Fruit fly (Drosophila melanogaster) whole organism, adult: ENCODE results near the gene CG33307.

ENCODE experiments used
- CG11617 ChIP-seq: fragments of 200-800 bp; sonication (Bioruptor generic); optimal IDR thresholded peaks from 2 replicates; lab custom pipeline; 2017; ENCODE audit warnings: mild to moderate bottlenecking, missing biosample characterization, missing genetic modification reagents, missing genetic modification characterization
- CG12768 ChIP-seq: fragments of 200-800 bp; sonication (Bioruptor generic); optimal IDR thresholded peaks from 2 replicates; lab custom pipeline; 2017; ENCODE audit warnings: missing biosample characterization, missing genetic modification characterization, mild to moderate bottlenecking, moderate library complexity, missing genetic modification reagents
- CG14711 ChIP-seq: fragments of 200-800 bp; sonication (Bioruptor generic); optimal IDR thresholded peaks from 2 replicates; lab custom pipeline; 2018; ENCODE audit warnings: missing biosample characterization, mild to moderate bottlenecking, missing genetic modification characterization, moderate library complexity
- CG1620 ChIP-seq: fragments of 200-800 bp; sonication (Bioruptor generic); optimal IDR thresholded peaks from 2 replicates; lab custom pipeline; 2016; ENCODE audit warnings: missing biosample characterization, missing genetic modification characterization
- CG33017 ChIP-seq: fragments of 200-800 bp; sonication (Bioruptor generic); optimal IDR thresholded peaks from 2 replicates; lab custom pipeline; 2018; ENCODE audit warnings: missing biosample characterization, mild to moderate bottlenecking, missing genetic modification characterization, moderate library complexity
- CG5204 ChIP-seq: fragments of 200-800 bp; sonication (Bioruptor generic); optimal IDR thresholded peaks from 2 replicates; lab custom pipeline; 2016; ENCODE audit warnings: missing biosample characterization, missing genetic modification characterization
- CG7045 ChIP-seq: fragments of 200-800 bp; sonication (Bioruptor generic); optimal IDR thresholded peaks from 2 replicates; lab custom pipeline; 2017; ENCODE audit warnings: missing biosample characterization, mild to moderate bottlenecking, missing genetic modification characterization
- CG7101 ChIP-seq: fragments of 200-800 bp; sonication (Bioruptor generic); optimal IDR thresholded peaks from 2 replicates; lab custom pipeline; 2018; ENCODE audit warnings: missing biosample characterization, mild to moderate bottlenecking, missing genetic modification characterization, moderate library complexity
- Clk ChIP-seq: fragments of 200-800 bp; sonication (Bioruptor generic); optimal IDR thresholded peaks from 2 replicates; lab custom pipeline; 2017; ENCODE audit warnings: missing biosample characterization, missing genetic modification characterization
- Crg-1 ChIP-seq: fragments of 200-800 bp; sonication (Bioruptor generic); optimal IDR thresholded peaks from 2 replicates; lab custom pipeline; 2016; ENCODE audit warnings: missing biosample characterization, missing genetic modification characterization
- Hr96 ChIP-seq: fragments of 200-800 bp; sonication (Bioruptor generic); optimal IDR thresholded peaks from 2 replicates; lab custom pipeline; 2016; ENCODE audit warnings: missing biosample characterization, missing genetic modification characterization
- Mnt ChIP-seq: fragments of 200-800 bp; sonication (Bioruptor generic); optimal IDR thresholded peaks from 2 replicates; lab custom pipeline; 2016; ENCODE audit warnings: missing biosample characterization, mild to moderate bottlenecking, missing genetic modification characterization
- bab1 ChIP-seq: fragments of 200-800 bp; sonication (Bioruptor generic); optimal IDR thresholded peaks from 3 replicates; lab custom pipeline; 2019; ENCODE audit warnings: missing biosample characterization, mild to moderate bottlenecking, missing genetic modification characterization, moderate library complexity
- cic ChIP-seq: fragments of 200-800 bp; sonication (Bioruptor generic); optimal IDR thresholded peaks from 2 replicates; lab custom pipeline; 2017; ENCODE audit warnings: missing biosample characterization, mild to moderate bottlenecking, missing genetic modification characterization, moderate library complexity
- cnc ChIP-seq, 2 experiments: fragments of >200 bp; optimal IDR thresholded peaks; 2 replicates each; lab custom pipeline; 2017
- kay ChIP-seq: fragments of 200-800 bp; sonication (Bioruptor generic); peaks from one replicate; lab custom pipeline; 2016; ENCODE audit warnings: missing biosample characterization, missing genetic modification characterization, borderline replicate concordance
- ovo ChIP-seq: fragments of 200-800 bp; sonication (Bioruptor generic); optimal IDR thresholded peaks from 2 replicates; lab custom pipeline; 2016; ENCODE audit warnings: missing biosample characterization, missing genetic modification characterization
- pad ChIP-seq: fragments of 200-800 bp; sonication (Bioruptor generic); optimal IDR thresholded peaks from 3 replicates; lab custom pipeline; 2017; ENCODE audit warnings: missing biosample characterization, missing genetic modification characterization, mild to moderate bottlenecking, moderate library complexity, missing genetic modification reagents
- tj ChIP-seq: fragments of 200-800 bp; sonication (Bioruptor generic); optimal IDR thresholded peaks from 3 replicates; lab custom pipeline; 2017; ENCODE audit warnings: missing biosample characterization, mild to moderate bottlenecking, missing genetic modification characterization, moderate library complexity
- toe ChIP-seq: fragments of 200-800 bp; sonication (Bioruptor generic); optimal IDR thresholded peaks from 2 replicates; lab custom pipeline; 2016; ENCODE audit warnings: missing biosample characterization, missing genetic modification characterization

The CG33307 gene

DNA sequence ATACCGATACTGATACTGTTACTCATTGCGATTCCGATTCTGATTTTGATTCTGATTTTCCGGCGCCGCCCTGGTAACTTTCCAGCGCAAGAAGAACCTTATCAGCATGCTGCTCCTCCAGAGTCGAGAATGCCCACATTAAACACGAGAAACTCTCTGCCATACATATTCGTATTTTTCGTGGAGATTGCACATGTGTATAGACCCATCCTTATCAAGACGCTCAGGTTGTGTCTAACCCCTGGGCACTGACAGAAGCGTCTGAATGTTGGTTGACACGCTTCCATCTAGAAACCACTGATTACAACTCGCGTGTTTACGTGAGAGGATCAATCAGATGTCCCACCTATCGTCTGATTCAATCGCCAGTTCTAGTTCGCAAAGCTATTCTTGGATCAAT is 36.1 kb downstream of the CG33307 start:
- no peak for TF ChIP-seq CG5204 (GFP tag; lab: Kevin White, UChicago)
- TF ChIP-seq cnc (optimal IDR thresholded peaks at IDR 0.05; lab: Kevin White, UChicago) = no peak
- TF ChIP-seq kay (GFP tag; lab: Kevin White, UChicago) = no peak
- TF ChIP-seq toe (GFP tag; lab: Kevin White, UChicago) = no peak
- TF ChIP-seq Hr96 = no peak
- peak; percentile 52 for TF ChIP-seq Mnt (GFP tag; lab: Kevin White, UChicago)
- TF ChIP-seq CG11617 (GFP tag; lab: Kevin White, UChicago) = no peak
- TF ChIP-seq CG12768 (GFP tag; lab: Kevin White, UChicago) = no peak
- TF ChIP-seq Clk (GFP tag; lab: Kevin White, UChicago) = no peak
- TF ChIP-seq cic = peak; percentile 13
- TF ChIP-seq bab1 = no peak
- no peak for TF ChIP-seq CG7101 (tag; lab: Kevin White, UChicago)

dm6 chr2L:13804561-13805067 is 36.7 kb downstream of the CG33307 start:
- TF ChIP-seq CG33017 = no peak
- no peak for TF ChIP-seq cnc (optimal IDR thresholded peaks at IDR 0.05; lab: Kevin White, UChicago)
- TF ChIP-seq CG7101 (tag; lab: Kevin White, UChicago) = no peak
- peak; percentile 3 for TF ChIP-seq cic

DNA sequence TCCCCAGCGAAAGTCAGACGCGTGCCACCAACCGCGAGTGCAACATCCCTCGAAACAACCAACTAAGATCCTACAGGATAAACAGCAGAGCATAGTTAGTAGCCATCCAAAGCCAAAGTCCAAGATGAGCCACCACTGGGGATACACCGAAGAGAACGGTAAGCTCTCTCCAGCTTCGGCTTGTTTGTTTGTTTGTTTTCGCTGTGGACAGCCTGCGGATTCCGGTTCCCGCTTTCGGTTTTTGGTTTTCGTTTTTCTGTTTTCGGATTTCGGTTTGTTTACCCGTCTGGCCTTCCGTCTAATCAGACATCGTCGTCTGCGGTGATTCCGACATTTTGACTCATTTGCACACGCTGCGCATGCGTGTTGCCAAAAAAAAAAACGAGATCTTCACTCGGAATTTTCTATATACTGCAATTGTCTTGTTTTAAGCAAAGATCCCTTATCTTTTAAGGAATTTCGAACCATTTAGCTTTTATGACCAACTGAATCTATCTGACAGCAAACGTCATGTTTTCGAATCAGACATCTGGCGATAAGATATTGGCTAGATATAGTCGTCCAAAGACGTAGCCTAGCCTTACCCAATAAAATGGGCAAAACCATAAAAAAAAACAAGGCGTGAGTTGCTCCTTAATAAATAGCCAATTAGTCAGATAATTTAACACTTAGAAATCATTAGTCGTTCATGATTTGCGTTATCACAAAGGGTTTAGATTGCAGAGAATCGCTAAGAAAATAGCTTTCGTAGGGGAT is 37.3 kb downstream of the CG33307 start:
- TF ChIP-seq kay (GFP tag; lab: Kevin White, UChicago) = peak; percentile 90
- TF ChIP-seq bab1 = no peak
- no peak for TF ChIP-seq Hr96
- TF ChIP-seq ovo (GFP tag; lab: Kevin White, UChicago) = no peak
- TF ChIP-seq toe (GFP tag; lab: Kevin White, UChicago) = no peak
- no peak for TF ChIP-seq Mnt (GFP tag; lab: Kevin White, UChicago)
- no peak for TF ChIP-seq CG7045
- TF ChIP-seq CG12768 (GFP tag; lab: Kevin White, UChicago) = no peak

DNA sequence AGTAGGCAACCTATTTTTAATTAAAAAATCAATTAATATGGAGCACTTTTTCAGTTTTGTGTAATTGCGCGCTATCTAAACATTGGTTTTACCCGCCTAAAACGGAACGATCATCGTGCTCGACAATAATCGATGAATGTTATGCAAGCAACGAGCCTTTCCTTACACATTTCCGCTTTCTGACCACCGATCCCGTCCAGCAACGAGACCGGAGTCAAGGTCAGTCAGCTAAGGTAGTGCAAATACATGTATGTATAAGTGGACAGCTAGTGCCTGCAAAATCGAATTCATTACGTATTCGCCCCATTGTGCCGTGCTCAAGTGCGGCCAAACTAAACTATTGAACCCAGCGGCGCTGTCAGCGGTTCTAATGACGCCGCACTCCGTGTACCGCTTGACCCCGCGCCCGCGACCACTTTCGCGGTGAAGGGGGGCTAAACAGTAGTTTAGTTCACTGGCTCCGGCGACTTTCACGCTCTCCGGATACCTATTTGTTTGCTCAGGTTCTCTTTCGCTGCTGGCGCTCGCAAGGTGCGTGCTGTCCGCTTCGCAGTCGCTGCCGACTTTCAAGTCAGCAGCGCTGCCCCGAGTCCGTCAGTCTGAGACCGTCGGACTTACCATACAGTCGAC is 38.2 kb downstream of the CG33307 start, which contains the start of gene CAH1:
Gene CAH1 (plus strand): TSS at position 595 of the 630 bp plus-strand sequence.
- TF ChIP-seq CG11617 (GFP tag; lab: Kevin White, UChicago) (no peak), CG33017 (peak; percentile 1), tj (GFP tag; lab: Kevin White, UChicago) (peak; percentile 32), CG7101 (tag; lab: Kevin White, UChicago) (no peak), CG1620 (GFP tag; lab: Kevin White, UChicago) (no peak), cic (peak; percentile 52), ovo (GFP tag; lab: Kevin White, UChicago) (peak; percentile 23), CG14711 (no peak), cnc (optimal IDR thresholded peaks at IDR 0.05; lab: Kevin White, UChicago) (peak in 1 of 2 experiments; percentile 37), Mnt (GFP tag; lab: Kevin White, UChicago) (peak; percentile 11), CG12768 (GFP tag; lab: Kevin White, UChicago) (peak; percentile 70)

- TF ChIP-seq Mnt (GFP tag; lab: Kevin White, UChicago) = peak; percentile 35
- TF ChIP-seq CG11617 (GFP tag; lab: Kevin White, UChicago) = no peak
- TF ChIP-seq CG7045 = no peak
- TF ChIP-seq CG1620 (GFP tag; lab: Kevin White, UChicago) = no peak
- TF ChIP-seq pad (GFP tag; lab: Kevin White, UChicago) = no peak
- no peak for TF ChIP-seq tj (GFP tag; lab: Kevin White, UChicago)
- TF ChIP-seq toe (GFP tag; lab: Kevin White, UChicago) = no peak
- TF ChIP-seq kay (GFP tag; lab: Kevin White, UChicago) = no peak
- no peak for TF ChIP-seq CG7101 (tag; lab: Kevin White, UChicago)
- no peak for TF ChIP-seq Clk (GFP tag; lab: Kevin White, UChicago)
- TF ChIP-seq CG33017 = no peak
- peak; percentile 51 for TF ChIP-seq cic
- TF ChIP-seq CG5204 (GFP tag; lab: Kevin White, UChicago) = no peak
- no peak for TF ChIP-seq CG14711
- peak; percentile 58 for TF ChIP-seq CG12768 (GFP tag; lab: Kevin White, UChicago)
Observed at dm6 chr2L:13802075-13802639, 39.2 kb downstream of the CG33307 start.

dm6 chr2L:13801166-13801565 is 40.2 kb downstream of the CG33307 start:
- TF ChIP-seq kay (GFP tag; lab: Kevin White, UChicago) (no peak), ovo (GFP tag; lab: Kevin White, UChicago) (no peak), cnc (optimal IDR thresholded peaks at IDR 0.05; lab: Kevin White, UChicago) (no peak), CG7045 (peak; percentile 47), CG12768 (GFP tag; lab: Kevin White, UChicago) (peak; percentile 16), CG33017 (peak; percentile 40), CG7101 (tag; lab: Kevin White, UChicago) (peak; percentile 61), Hr96 (no peak), Clk (GFP tag; lab: Kevin White, UChicago) (no peak), CG5204 (GFP tag; lab: Kevin White, UChicago) (no peak), CG14711 (no peak), CG1620 (GFP tag; lab: Kevin White, UChicago) (no peak), cic (peak; percentile 60), Crg-1 (GFP tag; lab: Kevin White, UChicago) (peak; percentile 12), bab1 (no peak), tj (GFP tag; lab: Kevin White, UChicago) (no peak), toe (GFP tag; lab: Kevin White, UChicago) (no peak)
